Worm (Caenorhabditis elegans): Measurements from ENCODE around the gene F38E9.1.

- TF ChIP-seq alr-1 (tag; optimal IDR thresholded peaks at IDR 0.05; ENCODE audit: borderline replicate concordance) (no peak), lin-39 (tag; optimal IDR thresholded peaks at IDR 0.05) (no peak)
Observed at ce11 chrX:16457113-16457512, 13.7 kb upstream of the F38E9.1 start.
